2 worm cellular contexts compared by ENCODE assay signal in the genomic region with DNA sequence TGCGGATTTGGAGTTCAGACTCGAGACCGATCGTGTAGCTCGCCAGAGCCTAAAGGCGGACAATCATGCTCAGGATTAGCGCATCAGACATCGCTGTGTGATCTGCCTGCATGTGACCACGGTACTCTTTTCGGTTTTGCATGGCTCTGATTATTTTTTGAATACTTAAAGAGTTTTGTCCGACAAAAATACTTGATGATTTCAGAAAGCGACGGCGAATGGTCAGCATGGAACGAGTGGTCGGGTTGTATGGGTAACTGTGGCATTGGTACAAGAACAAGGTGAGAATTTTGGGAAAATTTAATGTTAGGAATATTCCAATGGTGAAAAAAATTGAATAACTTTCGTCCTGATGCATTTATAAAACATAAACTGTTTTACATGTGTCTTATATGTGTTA.
TF ChIP-seq lines count a peak whose summit lies in the region.

No protein-coding gene starts in this region.

TF ChIP-seq in whole organism, L3 larva, 47 proteins besides CTCF, POLR2A, EP300 and RAD21:
- TF ChIP-seq jun-1 (tag; optimal IDR thresholded peaks at IDR 0.05; lab: Kevin White, UChicago) (no peak), lin-15B (tag; optimal IDR thresholded peaks at IDR 0.05; lab: Kevin White, UChicago) (no peak), unc-62 (GFP tag; optimal IDR thresholded peaks at IDR 0.05; lab: Kevin White, UChicago) (no peak), nhr-25 (tag; optimal IDR thresholded peaks at IDR 0.05; lab: Kevin White, UChicago) (peak; percentile 6)

TF ChIP-seq in whole organism, L4 larva, 104 proteins besides CTCF, POLR2A, EP300 and RAD21:
- TF ChIP-seq nhr-237 (tag; optimal IDR thresholded peaks at IDR 0.05; lab: Kevin White, UChicago) (no peak), ceh-44 (GFP tag; IDR thresholded peaks at IDR 0.05; lab: Robert Waterston, UW) (no peak), ceh-62 (tag; optimal IDR thresholded peaks at IDR 0.05; lab: Kevin White, UChicago) (no peak), aha-1 (tag; lab: Kevin White, UChicago) (peak; percentile 91), saeg-2 (GFP tag; IDR thresholded peaks at IDR 0.05; lab: Robert Waterston, UW) (0 out of 2 replicates have a peak, but pooled peaks have one; percentile 6)

Comparison
In these comparisons a context has a peak if more than half of its experiments do, and no peak if none do; other contexts are left out.
1. Of the 28 proteins assayed by ChIP-seq in both whole organism, L4 larva and whole organism, L3 larva: peak only in whole organism, L4 larva: none; only in whole organism, L3 larva: nhr-25; in both: none; in neither: 27.